Fruit fly (Drosophila melanogaster): ENCODE measurements around the gene CG14411.

The CG14411 gene

DNA sequence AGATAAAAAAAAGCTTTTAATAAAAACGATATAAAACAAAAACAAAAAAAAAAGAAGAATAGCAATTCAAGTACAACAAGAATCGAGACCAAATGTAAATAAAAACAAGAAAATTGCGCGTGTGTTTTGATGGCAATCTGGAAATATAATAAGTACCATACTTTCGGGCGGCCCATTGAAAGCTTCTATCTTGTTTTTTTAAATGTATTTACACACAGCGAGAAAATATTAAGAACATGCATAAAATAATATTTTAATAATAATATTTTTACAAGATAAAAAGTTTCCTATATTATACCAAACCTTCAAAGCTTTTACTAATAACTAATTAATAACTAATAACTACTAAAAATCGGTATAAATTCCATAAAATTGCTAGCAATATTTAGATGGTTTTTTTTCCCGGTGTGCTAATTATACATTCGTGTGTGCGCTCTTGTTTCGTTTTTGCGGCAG is 8.0 kb downstream of the CG14411 start (continued):
- TF ChIP-seq shn (GFP tag; optimal IDR thresholded peaks at IDR 0.05) (no peak), danr (GFP tag; IDR thresholded peaks at IDR 0.05) (no peak), cas (GFP tag; IDR thresholded peaks at IDR 0.05) (no peak), CG3163 (GFP tag; optimal IDR thresholded peaks at IDR 0.05) (no peak), CG13296 (GFP tag; optimal IDR thresholded peaks at IDR 0.05) (peak; percentile 21), emc (GFP tag; optimal IDR thresholded peaks at IDR 0.05) (no peak), caup (GFP tag; optimal IDR thresholded peaks at IDR 0.05; ENCODE audit: severe bottlenecking) (peak; percentile 21), vfl (GFP tag; optimal IDR thresholded peaks at IDR 0.05) (no peak), CG14050 (GFP tag; IDR thresholded peaks at IDR 0.05) (no peak), Ets65A (GFP tag) (peak; percentile 24), E2f1 (GFP tag; IDR thresholded peaks at IDR 0.05) (peak; percentile 60; the same call in 1 of the 2 replicates), CrebB (tag; optimal IDR thresholded peaks at IDR 0.05) (no peak), CG11093 (GFP tag; IDR thresholded peaks at IDR 0.05) (no peak), CG11456 (GFP tag; IDR thresholded peaks at IDR 0.05) (no peak), CG2199 (GFP tag; IDR thresholded peaks at IDR 0.05) (no peak), grn (GFP tag; optimal IDR thresholded peaks at IDR 0.05) (no peak), sens (GFP tag) (no peak), CG3281 (GFP tag; optimal IDR thresholded peaks at IDR 0.05) (peak; percentile 6), tap (tag; optimal IDR thresholded peaks at IDR 0.05) (peak; percentile 37), CG7987 (GFP tag; optimal IDR thresholded peaks at IDR 0.05) (no peak), Mrtf (GFP tag; IDR thresholded peaks at IDR 0.05) (no peak), pzg (GFP tag; optimal IDR thresholded peaks at IDR 0.05) (no peak), CG6272 (GFP tag; IDR thresholded peaks at IDR 0.05) (no peak), Hmx (GFP tag; optimal IDR thresholded peaks at IDR 0.05) (no peak), fd102C (GFP tag; optimal IDR thresholded peaks at IDR 0.05) (no peak), CG4820 (GFP tag; optimal IDR thresholded peaks at IDR 0.05) (no peak), CG3726 (GFP tag; IDR thresholded peaks at IDR 0.05) (no peak), MTF-1 (GFP tag; optimal IDR thresholded peaks at IDR 0.05; ENCODE audit: borderline replicate concordance) (no peak), CG13775 (GFP tag; optimal IDR thresholded peaks at IDR 0.05) (peak; percentile 42), CG10654 (GFP tag; optimal IDR thresholded peaks at IDR 0.05) (no peak), toy (GFP tag; IDR thresholded peaks at IDR 0.05) (no peak), CG4707 (GFP tag; optimal IDR thresholded peaks at IDR 0.05) (no peak), nmo (GFP tag; optimal IDR thresholded peaks at IDR 0.05) (no peak), pan (optimal IDR thresholded peaks at IDR 0.05) (no peak), pan (GFP tag; optimal IDR thresholded peaks at IDR 0.05 in 1 of 2, IDR thresholded peaks at IDR 0.05 in 1 of 2) (peak in 1 of 2 experiments; percentile 58), CG17912 (GFP tag; optimal IDR thresholded peaks at IDR 0.05) (no peak), Dll (GFP tag; IDR thresholded peaks at IDR 0.05; ENCODE audit: partially characterized antibody) (no peak), amos (GFP tag; IDR thresholded peaks at IDR 0.05; ENCODE audit: partially characterized antibody) (no peak), BtbVII (GFP tag; optimal IDR thresholded peaks at IDR 0.05) (no peak), onecut (GFP tag; IDR thresholded peaks at IDR 0.05) (no peak), fd64A (GFP tag; optimal IDR thresholded peaks at IDR 0.05) (no peak), dysf (GFP tag; IDR thresholded peaks at IDR 0.05) (peak; percentile 56; the same call in 2 of the 3 replicates), z (GFP tag; IDR thresholded peaks at IDR 0.05) (no peak), unpg (GFP tag; optimal IDR thresholded peaks at IDR 0.05) (peak; percentile 66), crol (GFP tag; IDR thresholded peaks at IDR 0.05) (no peak), dati (GFP tag; IDR thresholded peaks at IDR 0.05) (no peak), trh (GFP tag; optimal IDR thresholded peaks at IDR 0.05) (no peak), CG7271 (tag; optimal IDR thresholded peaks at IDR 0.05) (no peak), TFAM (GFP tag; optimal IDR thresholded peaks at IDR 0.05) (no peak), sima (GFP tag; optimal IDR thresholded peaks at IDR 0.05) (no peak), lov (optimal IDR thresholded peaks at IDR 0.05) (no peak), lov (GFP tag; IDR thresholded peaks at IDR 0.05) (no peak)
